Worm (Caenorhabditis elegans): ENCODE measurements around the gene spin-1.

spin-1 gene

DNA sequence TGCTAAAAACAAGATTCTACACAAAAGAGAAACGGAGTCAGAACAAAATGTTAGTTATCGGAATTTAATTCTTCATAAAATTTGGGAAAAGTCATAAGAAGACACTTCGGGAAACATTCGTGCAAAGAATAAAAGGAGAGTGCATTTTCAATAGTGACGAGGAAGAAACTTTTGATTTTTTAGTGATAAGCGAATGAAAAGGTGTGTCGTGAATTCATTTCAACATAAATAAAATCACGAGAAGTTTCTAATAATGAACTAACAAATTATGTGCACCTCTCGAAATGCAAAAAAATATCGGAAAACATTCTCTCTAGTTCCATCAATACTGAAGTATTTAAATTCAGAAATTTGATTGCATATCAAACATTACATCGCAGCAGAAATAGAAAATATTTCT lies 38.8 kb upstream of the spin-1 start:
- TF ChIP-seq efl-1 (optimal IDR thresholded peaks at IDR 0.05) (no peak), efl-1 (GFP tag; optimal IDR thresholded peaks at IDR 0.05 in 1 of 2) (peak in 1 of 2 experiments; percentile 45), lin-14 (GFP tag; optimal IDR thresholded peaks at IDR 0.05) (no peak), nhr-28 (tag; optimal IDR thresholded peaks at IDR 0.05) (no peak), nhr-47 (tag; optimal IDR thresholded peaks at IDR 0.05) (no peak), isw-1 (GFP tag; IDR thresholded peaks at IDR 0.05) (no peak), fkh-4 (tag; optimal IDR thresholded peaks at IDR 0.05; ENCODE audit: borderline replicate concordance) (no peak), elt-2 (tag; optimal IDR thresholded peaks at IDR 0.05) (peak; percentile 29), nhr-77 (tag; optimal IDR thresholded peaks at IDR 0.05) (no peak), jun-1 (tag; optimal IDR thresholded peaks at IDR 0.05) (no peak), nhr-76 (tag; optimal IDR thresholded peaks at IDR 0.05) (no peak), pqm-1 (tag; optimal IDR thresholded peaks at IDR 0.05) (no peak), snu-23 (GFP tag; optimal IDR thresholded peaks at IDR 0.05) (no peak), nhr-84 (tag; optimal IDR thresholded peaks at IDR 0.05) (no peak)

DNA sequence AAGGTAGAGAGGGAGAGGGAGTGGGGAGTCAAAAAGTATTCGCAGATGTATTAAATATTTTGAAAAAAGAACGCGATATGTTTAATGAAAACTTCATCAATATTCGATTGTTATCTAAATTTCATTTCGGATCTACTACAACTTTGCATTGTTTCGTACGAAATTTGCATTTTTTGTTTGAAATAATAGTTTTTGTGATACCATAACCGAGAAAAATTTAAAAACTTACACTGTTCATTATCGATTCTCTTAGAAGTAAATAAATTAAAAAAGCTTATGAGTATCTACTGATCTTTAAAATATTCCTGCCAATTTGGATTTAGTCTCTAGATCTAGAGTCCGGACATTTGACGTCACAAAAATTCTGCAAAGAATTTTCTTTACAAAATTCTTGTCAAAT lies 34.5 kb upstream of the spin-1 start, which contains the start of gene R07B7.9:
R07B7.9 (minus strand) TSS at position 101 of the 400 bp plus-strand sequence.
- TF ChIP-seq lsy-2 (tag; optimal IDR thresholded peaks at IDR 0.05) (no peak), blmp-1 (tag; optimal IDR thresholded peaks at IDR 0.05) (no peak), nhr-90 (tag; optimal IDR thresholded peaks at IDR 0.05; ENCODE audit: poor library complexity) (no peak), lir-3 (tag; optimal IDR thresholded peaks at IDR 0.05; ENCODE audit: poor library complexity) (no peak), zip-4 (GFP tag; optimal IDR thresholded peaks at IDR 0.05) (no peak), sup-37 (GFP tag; optimal IDR thresholded peaks at IDR 0.05) (no peak), hlh-4 (tag; optimal IDR thresholded peaks at IDR 0.05) (no peak), lin-15B (tag; optimal IDR thresholded peaks at IDR 0.05) (no peak), aha-1 (tag; optimal IDR thresholded peaks at IDR 0.05) (no peak), tlp-1 (tag; optimal IDR thresholded peaks at IDR 0.05) (no peak)

DNA sequence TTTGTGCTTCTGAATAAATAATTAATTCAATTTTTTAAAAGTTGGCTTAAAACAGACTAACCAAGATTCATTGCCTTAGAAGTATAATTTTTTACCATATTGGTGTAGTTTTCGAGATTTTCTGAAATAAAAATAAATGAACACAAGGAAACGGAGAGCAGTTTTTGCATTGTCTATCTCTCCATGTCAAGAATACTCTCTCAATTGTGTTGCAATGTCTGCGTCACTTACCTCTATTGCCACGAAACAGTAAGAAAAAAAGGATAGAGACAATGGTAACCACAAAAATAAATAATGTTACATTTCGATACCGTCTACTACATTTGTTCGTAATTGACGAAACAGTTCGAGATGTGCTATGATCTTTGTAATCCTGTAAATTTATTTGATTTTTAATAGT lies 31.9 kb upstream of the spin-1 start, which contains the start of gene R07B7.10:
R07B7.10 (plus strand) TSS at position 285 of the 400 bp plus-strand sequence.
- TF ChIP-seq efl-1 (optimal IDR thresholded peaks at IDR 0.05) (peak; percentile 22 to 52), efl-1 (GFP tag; optimal IDR thresholded peaks at IDR 0.05 in 1 of 2) (peak in 1 of 2 experiments; percentile 50), lin-14 (GFP tag; optimal IDR thresholded peaks at IDR 0.05) (peak; percentile 7), nhr-85 (tag) (no peak)

DNA sequence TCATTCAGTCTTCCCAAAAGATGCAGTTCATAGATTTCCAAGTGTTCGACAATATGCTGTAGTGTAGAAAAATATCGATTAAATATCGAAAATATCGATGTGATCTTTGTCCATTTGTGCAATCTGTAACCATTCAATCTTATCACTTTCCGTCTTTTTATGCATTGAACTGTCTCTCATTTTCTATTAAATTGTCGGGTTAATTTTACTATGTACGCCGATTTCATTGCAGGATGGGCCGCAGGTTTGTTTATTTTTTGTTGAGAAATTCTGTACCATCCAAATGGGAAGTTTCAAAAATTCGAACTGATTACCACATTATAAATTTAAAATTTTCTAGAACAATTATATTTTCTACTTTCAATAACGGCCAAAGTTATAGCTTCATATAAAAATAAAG lies 30.6 kb upstream of the spin-1 start, which contains the start of gene R07B7.8:
R07B7.8 (minus strand) TSS at position 101 of the 400 bp plus-strand sequence.
- TF ChIP-seq lin-35 (GFP tag; optimal IDR thresholded peaks at IDR 0.05) (no peak), elt-2 (tag; optimal IDR thresholded peaks at IDR 0.05) (peak; percentile 8)

DNA sequence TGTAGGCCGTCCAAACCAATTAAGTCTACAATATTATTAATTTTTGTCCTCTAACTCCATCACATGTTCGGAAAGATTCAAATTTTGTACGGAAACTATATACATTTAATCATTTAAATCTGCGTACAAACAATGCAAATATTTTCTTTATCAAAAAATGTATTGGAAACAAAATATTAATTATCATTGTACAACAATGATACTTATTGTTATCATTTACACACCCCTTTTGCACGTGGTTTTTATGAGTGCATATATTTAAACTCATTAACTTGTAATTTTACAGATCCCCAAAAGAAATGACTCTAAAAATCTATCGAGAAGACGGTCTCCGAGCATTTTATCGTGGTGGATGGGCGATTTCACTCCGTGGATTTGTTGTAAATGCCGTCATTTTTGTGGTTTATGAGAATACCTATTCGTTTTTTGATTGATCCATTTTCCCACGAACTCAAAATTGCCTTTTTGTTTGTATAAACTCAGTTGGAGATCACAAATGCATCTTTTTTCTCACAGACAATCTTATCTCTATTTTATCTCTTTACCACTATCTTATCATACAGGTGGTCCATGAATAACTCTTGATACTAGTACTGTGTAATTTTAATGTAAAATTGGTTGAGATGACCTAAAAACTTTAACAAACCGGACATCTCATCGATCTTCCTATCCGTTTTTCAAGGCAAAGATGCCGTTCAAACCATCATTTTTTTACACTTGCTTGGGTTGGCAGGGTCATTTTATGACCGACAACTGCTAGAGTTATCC lies 28.7 kb upstream of the spin-1 start:
- TF ChIP-seq swsn-7 (tag; optimal IDR thresholded peaks at IDR 0.05) (no peak), fkh-4 (tag; optimal IDR thresholded peaks at IDR 0.05; ENCODE audit: borderline replicate concordance) (no peak), nhr-85 (tag) (peak; percentile 6), nhr-90 (tag; optimal IDR thresholded peaks at IDR 0.05; ENCODE audit: poor library complexity) (no peak), alr-1 (tag; optimal IDR thresholded peaks at IDR 0.05; ENCODE audit: borderline replicate concordance) (no peak), elt-2 (tag; optimal IDR thresholded peaks at IDR 0.05) (peak; percentile 63), mep-1 (tag; optimal IDR thresholded peaks at IDR 0.05) (no peak), ceh-90 (tag; optimal IDR thresholded peaks at IDR 0.05) (no peak), mef-2 (tag; optimal IDR thresholded peaks at IDR 0.05) (no peak), fkh-8 (tag; optimal IDR thresholded peaks at IDR 0.05) (no peak), nhr-12 (tag; optimal IDR thresholded peaks at IDR 0.05) (no peak), unc-98 (GFP tag; IDR thresholded peaks at IDR 0.05) (no peak), snu-23 (GFP tag; optimal IDR thresholded peaks at IDR 0.05) (no peak), lin-13 (GFP tag; optimal IDR thresholded peaks at IDR 0.05) (no peak), C16A3.4 (tag; optimal IDR thresholded peaks at IDR 0.05) (no peak), hlh-4 (tag; optimal IDR thresholded peaks at IDR 0.05) (no peak), unc-86 (tag; optimal IDR thresholded peaks at IDR 0.05) (no peak), elt-3 (tag; optimal IDR thresholded peaks at IDR 0.05) (peak; percentile 75 to 98 (median 94)), snpc-4 (tag; optimal IDR thresholded peaks at IDR 0.05) (no peak), nhr-47 (tag; optimal IDR thresholded peaks at IDR 0.05) (no peak), lin-14 (GFP tag; optimal IDR thresholded peaks at IDR 0.05) (peak; percentile 3), sup-37 (GFP tag; optimal IDR thresholded peaks at IDR 0.05) (no peak), unc-130 (tag; optimal IDR thresholded peaks at IDR 0.05) (no peak), lsy-2 (tag; optimal IDR thresholded peaks at IDR 0.05) (no peak), fkh-10 (GFP tag; optimal IDR thresholded peaks at IDR 0.05) (no peak), efl-1 (optimal IDR thresholded peaks at IDR 0.05) (no peak), efl-1 (GFP tag; optimal IDR thresholded peaks at IDR 0.05 in 1 of 2) (no peak), C34B4.2 (tag; optimal IDR thresholded peaks at IDR 0.05) (no peak)
